Fruit fly (Drosophila melanogaster): ENCODE data around the gene tgo.

tgo gene

dm6 chr3R:9055119-9056105, 35.6 kb upstream of the tgo start (continued):
- TF ChIP-seq sens-2 (GFP tag; IDR thresholded peaks at IDR 0.05) (no peak), CG31388 (GFP tag; optimal IDR thresholded peaks at IDR 0.05) (peak; percentile 82), CrebB (tag; optimal IDR thresholded peaks at IDR 0.05) (peak; percentile 95), CG3407 (GFP tag; optimal IDR thresholded peaks at IDR 0.05) (peak; percentile 83), gt (GFP tag; IDR thresholded peaks at IDR 0.05) (no peak), CG6272 (GFP tag; IDR thresholded peaks at IDR 0.05) (peak; percentile 81), CG15514 (GFP tag; optimal IDR thresholded peaks at IDR 0.05) (peak; percentile 86), ERR (GFP tag; optimal IDR thresholded peaks at IDR 0.05) (peak; percentile 42), CG3281 (GFP tag; optimal IDR thresholded peaks at IDR 0.05) (peak; percentile 96), pzg (GFP tag; optimal IDR thresholded peaks at IDR 0.05) (no peak), CG8944 (GFP tag; optimal IDR thresholded peaks at IDR 0.05) (peak; percentile 72), Nf-YB (GFP tag; optimal IDR thresholded peaks at IDR 0.05) (peak; percentile 83), rib (GFP tag; IDR thresholded peaks at IDR 0.05) (no peak), GATAe (GFP tag; conservative IDR thresholded peaks at IDR 0.05) (no peak), CG32767 (GFP tag; IDR thresholded peaks at IDR 0.05) (no peak), ab (GFP tag; optimal IDR thresholded peaks at IDR 0.05) (no peak), CG8089 (GFP tag; optimal IDR thresholded peaks at IDR 0.05) (peak; percentile 53), CG12236 (GFP tag; optimal IDR thresholded peaks at IDR 0.05) (peak; percentile 33), MBD-R2 (GFP tag; IDR thresholded peaks at IDR 0.05) (no peak), lola (GFP tag; optimal IDR thresholded peaks at IDR 0.05) (peak in 1 of 3 experiments; percentile 89), Usf (GFP tag; optimal IDR thresholded peaks at IDR 0.05) (peak; percentile 80), slp2 (GFP tag; optimal IDR thresholded peaks at IDR 0.05) (peak; percentile 33), mirr (GFP tag; optimal IDR thresholded peaks at IDR 0.05) (peak; percentile 26), ATbp (GFP tag; optimal IDR thresholded peaks at IDR 0.05) (peak; percentile 87), cg (GFP tag; optimal IDR thresholded peaks at IDR 0.05) (no peak), Mes4 (GFP tag; optimal IDR thresholded peaks at IDR 0.05) (peak; percentile 28), CG4328 (GFP tag; optimal IDR thresholded peaks at IDR 0.05) (peak; percentile 86), CG10959 (GFP tag; IDR thresholded peaks at IDR 0.05) (no peak), Dip2 (GFP tag; IDR thresholded peaks at IDR 0.05) (no peak), Opbp (GFP tag; IDR thresholded peaks at IDR 0.05; ENCODE audit: partially characterized antibody) (no peak), da (GFP tag; optimal IDR thresholded peaks at IDR 0.05) (no peak), hbn (GFP tag; IDR thresholded peaks at IDR 0.05; ENCODE audit: partially characterized antibody) (no peak), CG32772 (GFP tag; IDR thresholded peaks at IDR 0.05) (no peak), Stat92E (GFP tag; optimal IDR thresholded peaks at IDR 0.05) (peak in 1 of 3 experiments; percentile 29), CG4424 (GFP tag; optimal IDR thresholded peaks at IDR 0.05) (peak; percentile 94), CG13287 (GFP tag; IDR thresholded peaks at IDR 0.05; ENCODE audit: partially characterized antibody) (no peak), CG9876 (GFP tag; optimal IDR thresholded peaks at IDR 0.05) (peak; percentile 79), CG9609 (GFP tag; optimal IDR thresholded peaks at IDR 0.05) (peak; percentile 75), chinmo (GFP tag; IDR thresholded peaks at IDR 0.05; ENCODE audit: partially characterized antibody) (no peak), CG18764 (GFP tag; optimal IDR thresholded peaks at IDR 0.05) (peak; percentile 76), klu (GFP tag; IDR thresholded peaks at IDR 0.05) (no peak), dm (GFP tag; optimal IDR thresholded peaks at IDR 0.05) (peak; percentile 45), CG4282 (GFP tag; optimal IDR thresholded peaks at IDR 0.05) (peak; percentile 62), Dref (GFP tag; IDR thresholded peaks at IDR 0.05) (no peak), Myb (GFP tag; optimal IDR thresholded peaks at IDR 0.05) (peak; percentile 48), chif (GFP tag; optimal IDR thresholded peaks at IDR 0.05) (peak; percentile 61 to 65), al (GFP tag; IDR thresholded peaks at IDR 0.05) (no peak), CG2116 (GFP tag; optimal IDR thresholded peaks at IDR 0.05) (peak; percentile 41)

All from whole organism, embryonic.